Worm (Caenorhabditis elegans): ENCODE data around the gene gcc-2.

DNA sequence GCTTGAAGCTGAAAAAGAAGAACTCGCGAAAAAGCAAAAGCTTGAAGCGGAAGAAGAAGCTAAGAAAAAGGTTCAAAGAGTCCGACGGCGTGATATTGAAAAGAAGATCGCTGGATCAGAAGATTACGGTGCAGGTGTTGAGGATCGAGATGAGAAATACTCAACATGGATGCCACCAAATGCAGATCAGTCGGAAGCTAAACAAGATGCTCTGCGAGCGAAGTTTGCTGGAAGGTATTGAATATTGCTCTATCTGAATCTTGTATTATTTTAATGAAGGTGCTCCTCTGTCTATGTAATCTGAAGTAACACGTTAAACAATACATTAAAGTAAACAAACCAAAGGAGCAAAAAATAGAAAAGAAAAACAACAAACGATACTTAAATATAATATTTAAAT is 40.1 kb upstream of the gcc-2 start:
- no peak for TF ChIP-seq nhr-67 (tag; optimal IDR thresholded peaks at IDR 0.05)
- no peak for TF ChIP-seq nhr-76 (tag; optimal IDR thresholded peaks at IDR 0.05)
- no peak for TF ChIP-seq unc-62 (GFP tag; optimal IDR thresholded peaks at IDR 0.05)
- TF ChIP-seq elt-1 (tag; optimal IDR thresholded peaks at IDR 0.05), result no peak
- no peak for TF ChIP-seq sea-2 (GFP tag; optimal IDR thresholded peaks at IDR 0.05)
- no peak for TF ChIP-seq pha-4 (tag; optimal IDR thresholded peaks at IDR 0.05)
- TF ChIP-seq fkh-10 (GFP tag; optimal IDR thresholded peaks at IDR 0.05), result no peak
- peak; percentile 50 for TF ChIP-seq ama-1 (optimal IDR thresholded peaks at IDR 0.05)
- no peak for TF ChIP-seq lin-15B (tag; optimal IDR thresholded peaks at IDR 0.05)
- TF ChIP-seq elt-3 (tag; optimal IDR thresholded peaks at IDR 0.05), result no peak
